Fruit fly (Drosophila melanogaster): ENCODE results near the gene sfl.

sfl gene

DNA sequence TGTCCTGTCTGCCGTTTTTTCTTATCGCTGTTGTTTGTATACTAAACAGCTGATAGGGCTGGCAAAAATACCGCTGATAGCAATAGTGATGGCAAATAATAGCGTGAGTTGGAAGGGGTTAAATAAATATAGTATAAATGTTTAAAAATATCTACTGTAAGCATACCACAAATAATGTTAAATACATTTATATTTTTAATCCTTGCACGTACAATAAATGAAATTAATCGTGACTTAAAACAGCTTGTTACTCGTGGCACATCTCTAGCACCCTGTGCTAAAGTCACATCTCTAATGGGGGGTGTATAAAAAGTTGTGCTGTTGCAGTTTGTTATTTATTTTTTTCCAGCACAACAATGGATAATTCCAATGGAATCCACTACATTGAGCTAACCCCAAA lies 7.1 kb upstream of the sfl start, which contains the start of the genes CG10147 and Bulli (continued):
- peak; percentile 97 for TF ChIP-seq ems (GFP tag; optimal IDR thresholded peaks at IDR 0.05)
- TF ChIP-seq Stat92E (GFP tag; optimal IDR thresholded peaks at IDR 0.05), result peak in 1 of 3 experiments; percentile 90
- TF ChIP-seq Chrac-16 (GFP tag; optimal IDR thresholded peaks at IDR 0.05), result peak; percentile 99
- peak; percentile 76 for TF ChIP-seq CG10321 (GFP tag; IDR thresholded peaks at IDR 0.05)
- peak; percentile 34 for TF ChIP-seq Dp (GFP tag; optimal IDR thresholded peaks at IDR 0.05)
- peak; percentile 95 for TF ChIP-seq Fer1 (GFP tag; optimal IDR thresholded peaks at IDR 0.05)
- peak; percentile 99 for TF ChIP-seq lilli (GFP tag; optimal IDR thresholded peaks at IDR 0.05)
- TF ChIP-seq CG34422 (GFP tag; IDR thresholded peaks at IDR 0.05), result peak; percentile 99
- peak; percentile 80 for TF ChIP-seq Antp (GFP tag; optimal IDR thresholded peaks at IDR 0.05)
- TF ChIP-seq CG2116 (GFP tag; optimal IDR thresholded peaks at IDR 0.05), result peak; percentile 88
- TF ChIP-seq CG13894 (tag; optimal IDR thresholded peaks at IDR 0.05), result peak; percentile 94
- peak; percentile 99 for TF ChIP-seq Rfx (GFP tag; IDR thresholded peaks at IDR 0.05)
- TF ChIP-seq ap (GFP tag; IDR thresholded peaks at IDR 0.05), result peak; percentile 95
- peak; percentile 84 for TF ChIP-seq CG8359 (GFP tag; optimal IDR thresholded peaks at IDR 0.05; ENCODE audit: borderline replicate concordance)
- peak; percentile 100 for TF ChIP-seq Ets65A (GFP tag)
- TF ChIP-seq CG11093 (GFP tag; IDR thresholded peaks at IDR 0.05), result peak; percentile 98
- TF ChIP-seq sug (tag; optimal IDR thresholded peaks at IDR 0.05), result peak; percentile 97
- TF ChIP-seq ac (GFP tag; optimal IDR thresholded peaks at IDR 0.05), result peak; percentile 88
- peak; percentile 95 for TF ChIP-seq CG3065 (GFP tag; optimal IDR thresholded peaks at IDR 0.05)
- TF ChIP-seq Ets97D (GFP tag; optimal IDR thresholded peaks at IDR 0.05), result peak; percentile 91
- peak; percentile 98 for TF ChIP-seq CG12769 (tag; optimal IDR thresholded peaks at IDR 0.05)
- peak; percentile 98 for TF ChIP-seq chn (GFP tag; optimal IDR thresholded peaks at IDR 0.05)
- TF ChIP-seq org-1 (GFP tag; optimal IDR thresholded peaks at IDR 0.05), result peak; percentile 82
- no peak for TF ChIP-seq zf30C (GFP tag; optimal IDR thresholded peaks at IDR 0.05)
- TF ChIP-seq twi (tag; optimal IDR thresholded peaks at IDR 0.05), result peak; percentile 95
- peak; percentile 99 for TF ChIP-seq dmrt11E (tag; optimal IDR thresholded peaks at IDR 0.05)
- no peak for TF ChIP-seq p53 (GFP tag; optimal IDR thresholded peaks at IDR 0.05)
- peak; percentile 88 for TF ChIP-seq Nf-YC (tag; optimal IDR thresholded peaks at IDR 0.05)
- TF ChIP-seq Atf6 (GFP tag; IDR thresholded peaks at IDR 0.05), result peak; percentile 96
- peak; percentile 89; the same call in 2 of the 4 replicates for TF ChIP-seq chinmo (GFP tag; IDR thresholded peaks at IDR 0.05; ENCODE audit: partially characterized antibody)
- TF ChIP-seq sens (GFP tag), result peak; percentile 99
- TF ChIP-seq CG3838 (GFP tag; optimal IDR thresholded peaks at IDR 0.05), result peak; percentile 92
- TF ChIP-seq CG14050 (GFP tag; IDR thresholded peaks at IDR 0.05), result peak; percentile 93
- peak; percentile 97 for TF ChIP-seq CG18764 (GFP tag; optimal IDR thresholded peaks at IDR 0.05)
- TF ChIP-seq CG11696 (GFP tag; IDR thresholded peaks at IDR 0.05), result peak; percentile 87
- TF ChIP-seq CG32772 (GFP tag; IDR thresholded peaks at IDR 0.05), result peak; percentile 99
- peak; percentile 94 for TF ChIP-seq Hmr (GFP tag; optimal IDR thresholded peaks at IDR 0.05)
- TF ChIP-seq CG13424 (tag; optimal IDR thresholded peaks at IDR 0.05), result peak; percentile 98
- TF ChIP-seq CG31365 (tag; optimal IDR thresholded peaks at IDR 0.05), result peak; percentile 69
- peak; percentile 92 for TF ChIP-seq bowl (GFP tag; IDR thresholded peaks at IDR 0.05)
- peak; percentile 90 for TF ChIP-seq Poxn (GFP tag; IDR thresholded peaks at IDR 0.05)
- peak; percentile 97 for TF ChIP-seq CG10979 (tag; optimal IDR thresholded peaks at IDR 0.05)
- peak; percentile 59 for TF ChIP-seq her (GFP tag; optimal IDR thresholded peaks at IDR 0.05)
- no peak for TF ChIP-seq pita (GFP tag; optimal IDR thresholded peaks at IDR 0.05)
- TF ChIP-seq Hand (GFP tag; optimal IDR thresholded peaks at IDR 0.05), result peak; percentile 59
- peak; percentile 91 for TF ChIP-seq NC2β (GFP tag; optimal IDR thresholded peaks at IDR 0.05)
- peak; percentile 90 for TF ChIP-seq cwo (GFP tag; optimal IDR thresholded peaks at IDR 0.05)
- peak; percentile 85 for TF ChIP-seq CG15073 (GFP tag; optimal IDR thresholded peaks at IDR 0.05)
- peak; percentile 99 for TF ChIP-seq Ptx1 (GFP tag; IDR thresholded peaks at IDR 0.05)
- TF ChIP-seq Tbp (GFP tag; optimal IDR thresholded peaks at IDR 0.05), result no peak
- peak; percentile 96 for TF ChIP-seq wor (GFP tag; IDR thresholded peaks at IDR 0.05)
- peak; percentile 94 for TF ChIP-seq sens-2 (GFP tag; IDR thresholded peaks at IDR 0.05)
